Worm (Caenorhabditis elegans) whole organism, L1 larva: ENCODE measurements around the gene mpz-3.

Source experiments
- C04F5.9 ChIP-seq: sonication (generic microtip); optimal IDR thresholded peaks from 2 replicates; lab custom pipeline; 2016; ENCODE audit warnings: missing genetic modification characterization, missing compliant biosample characterization
- C34B4.2 ChIP-seq: sonication (generic microtip); optimal IDR thresholded peaks from 2 replicates; lab custom pipeline; 2017; ENCODE audit warnings: mild to moderate bottlenecking, missing genetic modification characterization, missing compliant biosample characterization
- aha-1 ChIP-seq: fragments of 150-350 bp; optimal IDR thresholded peaks from 2 replicates; lab custom pipeline; 2014; ENCODE audit warnings: missing biosample characterization, missing genetic modification characterization
- aly-2 ChIP-seq: fragments of 150-350 bp; optimal IDR thresholded peaks from 2 replicates; lab custom pipeline; 2014; ENCODE audit warnings: missing biosample characterization, missing genetic modification characterization
- ama-1 ChIP-seq: fragments of 150-350 bp; optimal IDR thresholded peaks from 2 replicates; lab custom pipeline; 2014
- blmp-1 ChIP-seq: fragments of 150-350 bp; optimal IDR thresholded peaks from 2 replicates; lab custom pipeline; 2014; ENCODE audit warnings: missing biosample characterization, missing genetic modification characterization
- ces-1 ChIP-seq: fragments of 150-350 bp; optimal IDR thresholded peaks from 2 replicates; lab custom pipeline; 2014; ENCODE audit warnings: missing biosample characterization, missing genetic modification reagents, missing genetic modification characterization
- dpl-1 ChIP-seq, 3 experiments: fragments of 150-350 bp in 2 of 3; sonication (generic microtip) in 1 of 3; optimal IDR thresholded peaks; 2 replicates each; lab custom pipeline; 2014 to 2017; ENCODE audit warnings: missing biosample characterization in 3 of 3, missing genetic modification characterization in 3 of 3, missing genetic modification reagents in 3 of 3
- dsc-1 ChIP-seq: sonication (generic microtip); optimal IDR thresholded peaks from 2 replicates; lab custom pipeline; 2016; ENCODE audit warnings: mild to moderate bottlenecking, missing genetic modification characterization, missing compliant biosample characterization
- efl-1 ChIP-seq, 4 experiments: fragments of 150-350 bp; optimal IDR thresholded peaks in 3 of 4; peaks in 1 of 4; 1 replicate in 1 of 4; 2 replicates in 3 of 4; lab custom pipeline; 2014; ENCODE audit warnings: missing biosample characterization in 2 of 4, missing genetic modification characterization in 2 of 4, missing genetic modification reagents in 2 of 4
- efl-3 ChIP-seq: fragments of 200-800 bp; sonication (Bioruptor generic); optimal IDR thresholded peaks from 2 replicates; lab custom pipeline; 2018; ENCODE audit warnings: mild to moderate bottlenecking, missing genetic modification characterization, missing compliant biosample characterization
- elt-2 ChIP-seq: sonication (generic microtip); optimal IDR thresholded peaks from 2 replicates; lab custom pipeline; 2016; ENCODE audit warnings: missing genetic modification characterization, mild to moderate bottlenecking, inconsistent platforms, missing compliant biosample characterization, missing genetic modification reagents
- elt-3 ChIP-seq, 6 experiments: fragments of 150-350 bp in 1 of 6; sonication (generic microtip); optimal IDR thresholded peaks; 2 replicates each; lab custom pipeline; 2017 to 2018; ENCODE audit warnings: missing biosample characterization in 6 of 6, missing genetic modification characterization in 6 of 6, inconsistent platforms in 1 of 6
- fkh-10 ChIP-seq: sonication (generic microtip); optimal IDR thresholded peaks from 2 replicates; lab custom pipeline; 2017; ENCODE audit warnings: missing biosample characterization, missing genetic modification reagents, missing genetic modification characterization
- fkh-4 ChIP-seq: sonication (generic microtip); optimal IDR thresholded peaks from 2 replicates; lab custom pipeline; 2016; ENCODE audit warnings: missing compliant biosample characterization, missing genetic modification characterization, borderline replicate concordance
- fos-1 ChIP-seq: fragments of 150-350 bp; optimal IDR thresholded peaks from 2 replicates; lab custom pipeline; 2014; ENCODE audit warnings: missing biosample characterization, missing genetic modification characterization
- hlh-4 ChIP-seq: sonication (generic microtip); optimal IDR thresholded peaks from 2 replicates; lab custom pipeline; 2016; ENCODE audit warnings: mild to moderate bottlenecking, missing genetic modification characterization, missing compliant biosample characterization
- isw-1 ChIP-seq: fragments of 200-800 bp; sonication (Bioruptor generic); IDR thresholded peaks from 2 replicates; pipeline ENCODE4 v1.3.6; 2022; ENCODE audit warnings: missing genetic modification characterization, missing compliant biosample characterization
- jun-1 ChIP-seq: fragments of 150-350 bp; optimal IDR thresholded peaks from 2 replicates; lab custom pipeline; 2014; ENCODE audit warnings: missing biosample characterization, missing genetic modification reagents, missing genetic modification characterization
- lin-14 ChIP-seq: fragments of 200-800 bp; sonication (Bioruptor generic); optimal IDR thresholded peaks from 2 replicates; lab custom pipeline; 2018; ENCODE audit warnings: mild to moderate bottlenecking, missing genetic modification characterization, moderate library complexity, missing compliant biosample characterization
- lin-15B ChIP-seq: fragments of 150-350 bp; sonication (generic microtip); optimal IDR thresholded peaks from 3 replicates; lab custom pipeline; 2014; ENCODE audit warnings: missing biosample characterization, missing genetic modification characterization
- lin-35 ChIP-seq, 2 experiments: fragments of 150-350 bp; optimal IDR thresholded peaks; 2 replicates each; lab custom pipeline; 2014; ENCODE audit warnings: missing biosample characterization in 2 of 2, missing genetic modification characterization in 2 of 2, missing genetic modification reagents in 2 of 2
- lir-3 ChIP-seq: sonication (generic microtip); optimal IDR thresholded peaks from 2 replicates; lab custom pipeline; 2016; ENCODE audit warnings: mild to moderate bottlenecking, missing genetic modification characterization, moderate library complexity, missing compliant biosample characterization; ENCODE audit not compliant: poor library complexity
- lsy-2 ChIP-seq, 2 experiments: fragments of 150-350 bp; optimal IDR thresholded peaks; 2 replicates each; lab custom pipeline; 2014; ENCODE audit warnings: missing biosample characterization in 2 of 2, missing genetic modification characterization in 2 of 2
- mab-9 ChIP-seq: fragments of 200-800 bp; sonication (Bioruptor generic); IDR thresholded peaks from 2 replicates; pipeline ENCODE4 v1.3.6; 2022; ENCODE audit warnings: missing genetic modification reagents, missing genetic modification characterization, missing compliant biosample characterization
- mdl-1 ChIP-seq, 2 experiments: fragments of 150-350 bp; optimal IDR thresholded peaks; 2 replicates each; lab custom pipeline; 2014 to 2017; ENCODE audit warnings: missing biosample characterization in 2 of 2, missing genetic modification characterization in 2 of 2, inconsistent platforms in 1 of 2
- nhr-237 ChIP-seq: fragments of 150-350 bp; optimal IDR thresholded peaks from 2 replicates; lab custom pipeline; 2014; ENCODE audit warnings: missing biosample characterization, missing genetic modification characterization
- nhr-85 ChIP-seq: sonication (generic microtip); peaks from one replicate; lab custom pipeline; 2016; ENCODE audit warnings: missing genetic modification characterization, inconsistent platforms, missing compliant biosample characterization
- pqm-1 ChIP-seq: sonication (generic microtip); optimal IDR thresholded peaks from 3 replicates; lab custom pipeline; 2017; ENCODE audit warnings: missing biosample characterization, missing genetic modification characterization
- skn-1 ChIP-seq: fragments of 150-350 bp; optimal IDR thresholded peaks from 2 replicates; lab custom pipeline; 2014; ENCODE audit warnings: missing biosample characterization, missing genetic modification characterization
- sup-37 ChIP-seq: fragments of 200-800 bp; sonication (Bioruptor generic); optimal IDR thresholded peaks from 2 replicates; lab custom pipeline; 2018; ENCODE audit warnings: mild to moderate bottlenecking, missing genetic modification characterization, missing compliant biosample characterization
- tbx-2 ChIP-seq: sonication (generic microtip); optimal IDR thresholded peaks from 2 replicates; lab custom pipeline; 2016; ENCODE audit warnings: missing genetic modification characterization, missing compliant biosample characterization
- unc-98 ChIP-seq: fragments of 200-800 bp; sonication (Bioruptor generic); IDR thresholded peaks from 2 replicates; pipeline ENCODE4 v1.3.6; 2022; ENCODE audit warnings: missing genetic modification characterization, missing compliant biosample characterization
- xbp-1 ChIP-seq: sonication (generic microtip); optimal IDR thresholded peaks from 2 replicates; lab custom pipeline; 2016; ENCODE audit warnings: missing genetic modification characterization, missing compliant biosample characterization
- zip-4 ChIP-seq: fragments of 200-800 bp; sonication (Bioruptor generic); optimal IDR thresholded peaks from 2 replicates; lab custom pipeline; 2018; ENCODE audit warnings: mild to moderate bottlenecking, missing genetic modification characterization, moderate library complexity, missing compliant biosample characterization
- ztf-11 ChIP-seq, 2 experiments: sonication (generic microtip); optimal IDR thresholded peaks; 2 replicates each; lab custom pipeline; 2016 to 2017; ENCODE audit warnings: missing genetic modification characterization in 2 of 2, missing biosample characterization in 1 of 2, missing compliant biosample characterization in 1 of 2

mpz-3 gene

ce11 chrII:6598050-6598449 is 32.9 kb upstream of the mpz-3 start, which contains the start of gene dnj-8 (continued):
- TF ChIP-seq efl-3 (no peak), C34B4.2 (no peak)

ce11 chrII:6597507-6597906 is 32.3 kb upstream of the mpz-3 start:
- TF ChIP-seq zip-4 (GFP tag; lab: Kevin White, UChicago) (no peak), mab-9 (GFP tag; lab: Robert Waterston, UW) (no peak), C04F5.9 (tag; lab: Kevin White, UChicago) (no peak), ama-1 (lab: Kevin White, UChicago) (no peak), elt-3 (tag; optimal IDR thresholded peaks at IDR 0.05; lab: Kevin White, UChicago) (no peak)

ce11 chrII:6594151-6594550 is 29.0 kb upstream of the mpz-3 start, which contains the start of gene aipr-1:
Gene aipr-1, minus strand, starts transcription at chrII:6594251.
- TF ChIP-seq zip-4 (GFP tag; lab: Kevin White, UChicago): no peak
- TF ChIP-seq unc-98 (GFP tag; lab: Robert Waterston, UW): no peak
- no peak for TF ChIP-seq elt-2 (tag; lab: Kevin White, UChicago)
- no peak for TF ChIP-seq nhr-237 (tag; lab: Kevin White, UChicago)
- TF ChIP-seq pqm-1: no peak
- no peak for TF ChIP-seq mdl-1 (tag; optimal IDR thresholded peaks at IDR 0.05; lab: Kevin White, UChicago)
- no peak for TF ChIP-seq nhr-85
- TF ChIP-seq lin-14 (GFP tag; lab: Kevin White, UChicago): no peak
- no peak for TF ChIP-seq dsc-1 (tag; lab: Kevin White, UChicago)
- TF ChIP-seq ces-1 (GFP tag; lab: Kevin White, UChicago): no peak

- no peak for TF ChIP-seq isw-1 (GFP tag; lab: Robert Waterston, UW)
Measured at ce11 chrII:6592251-6592650, 27.1 kb upstream of the mpz-3 start, which contains the start of gene C56C10.9. Gene C56C10.9, minus strand, starts transcription at chrII:6592351.

- no peak for TF ChIP-seq efl-1 (optimal IDR thresholded peaks at IDR 0.05; lab: Kevin White, UChicago)
- TF ChIP-seq efl-1 (GFP tag; optimal IDR thresholded peaks at IDR 0.05 in 1 of 2; lab: Kevin White, UChicago): peak in 1 of 2 experiments; percentile 69
- TF ChIP-seq ztf-11 (tag; optimal IDR thresholded peaks at IDR 0.05; lab: Kevin White, UChicago): no peak
- TF ChIP-seq ama-1 (lab: Kevin White, UChicago): peak; percentile 18
Measured at ce11 chrII:6591000-6591399, 25.8 kb upstream of the mpz-3 start.

ce11 chrII:6589408-6589807 is 24.2 kb upstream of the mpz-3 start, which contains the start of gene vps-32.1:
Gene vps-32.1, plus strand, starts transcription at chrII:6589708.
- TF ChIP-seq ztf-11 (tag; optimal IDR thresholded peaks at IDR 0.05; lab: Kevin White, UChicago): no peak
- TF ChIP-seq elt-3 (tag; optimal IDR thresholded peaks at IDR 0.05; lab: Kevin White, UChicago): peak in 1 of 6 experiments; percentile 29
- no peak for TF ChIP-seq fkh-4
- TF ChIP-seq lir-3 (tag; lab: Kevin White, UChicago): no peak
- peak in 1 of 3 experiments; percentile 15 for TF ChIP-seq dpl-1 (GFP tag; optimal IDR thresholded peaks at IDR 0.05; lab: Kevin White, UChicago)
- TF ChIP-seq lin-35 (GFP tag; optimal IDR thresholded peaks at IDR 0.05; lab: Kevin White, UChicago): peak in 1 of 2 experiments; percentile 4
- TF ChIP-seq zip-4 (GFP tag; lab: Kevin White, UChicago): no peak
- TF ChIP-seq tbx-2 (tag; lab: Kevin White, UChicago): no peak
- no peak for TF ChIP-seq lsy-2 (tag; optimal IDR thresholded peaks at IDR 0.05; lab: Kevin White, UChicago)
- TF ChIP-seq hlh-4: no peak
- TF ChIP-seq xbp-1 (tag; lab: Kevin White, UChicago): no peak
- TF ChIP-seq aly-2: no peak
- TF ChIP-seq jun-1: peak; percentile 49
- TF ChIP-seq fos-1 (tag; lab: Kevin White, UChicago): peak; percentile 40
- no peak for TF ChIP-seq C34B4.2
- no peak for TF ChIP-seq lin-15B
- no peak for TF ChIP-seq fkh-10 (GFP tag; lab: Kevin White, UChicago)
- no peak for TF ChIP-seq aha-1 (tag; lab: Kevin White, UChicago)
- TF ChIP-seq skn-1 (tag; lab: Kevin White, UChicago): no peak
- TF ChIP-seq sup-37 (GFP tag; lab: Kevin White, UChicago): no peak
- peak; percentile 28 for TF ChIP-seq blmp-1
- TF ChIP-seq, all 84 proteins: peak for 6
